Worm (Caenorhabditis elegans) whole organism, midembryonic: Measurements from ENCODE around the gene K12H6.9.

Experiments used
- med-1 ChIP-seq: sonication (generic microtip); optimal IDR thresholded peaks from 2 replicates; lab custom pipeline; 2017; ENCODE audit warnings: missing genetic modification characterization, mild to moderate bottlenecking, missing compliant biosample characterization, antibody characterized with exemption, missing genetic modification reagents; ENCODE audit not compliant: insufficient read depth
- ref-1 ChIP-seq: fragments of 200-800 bp; sonication (Bioruptor generic); conservative IDR thresholded peaks from 2 replicates; pipeline ENCODE4 v1.3.6; 2022; ENCODE audit warnings: missing genetic modification reagents, missing genetic modification characterization, missing compliant biosample characterization

- TF ChIP-seq ref-1 (GFP tag; lab: Robert Waterston, UW): no peak
- no peak for TF ChIP-seq med-1 (GFP tag; lab: Kevin White, UChicago)
Measured at ce11 chrII:2824169-2824568, at the start of gene K12H6.9, which contains the start of gene K12H6.4.
